Fruit fly (Drosophila melanogaster) whole organism, embryonic: ENCODE measurements around the gene Sar1.

Experiments
- Atf3 ChIP-seq: fragments of 200-800 bp; sonication (Bioruptor generic); optimal IDR thresholded peaks from 3 replicates; lab custom pipeline; 2016; ENCODE audit warnings: missing biosample characterization, missing genetic modification characterization
- CG11456 ChIP-seq: fragments of 200-800 bp; sonication (Bioruptor generic); IDR thresholded peaks from 3 replicates; pipeline ENCODE4 v1.3.6; 2022; ENCODE audit warnings: missing biosample characterization, missing genetic modification characterization
- CG11695 ChIP-seq: fragments of 200-800 bp; sonication (Bioruptor generic); IDR thresholded peaks from 3 replicates; pipeline ENCODE4 v1.3.6; 2022; ENCODE audit warnings: missing biosample characterization, missing genetic modification characterization
- CG11696 ChIP-seq: fragments of 200-800 bp; sonication (Bioruptor generic); IDR thresholded peaks from 2 replicates; pipeline ENCODE4 v1.3.6; 2022; ENCODE audit warnings: missing biosample characterization, missing genetic modification characterization
- CG12155 ChIP-seq: fragments of 200-800 bp; sonication (Bioruptor generic); optimal IDR thresholded peaks from 3 replicates; lab custom pipeline; 2016; ENCODE audit warnings: missing biosample characterization, missing genetic modification characterization
- CG12236 ChIP-seq: fragments of 200-800 bp; sonication (Bioruptor generic); optimal IDR thresholded peaks from 2 replicates; lab custom pipeline; 2016; ENCODE audit warnings: missing biosample characterization, missing genetic modification characterization
- CG14014 ChIP-seq: fragments of 200-800 bp; sonication (Bioruptor generic); IDR thresholded peaks from 2 replicates; pipeline ENCODE4 v1.3.6; 2022; ENCODE audit warnings: missing biosample characterization, missing genetic modification characterization
- CG16779 ChIP-seq: fragments of 200-800 bp; sonication (Bioruptor generic); IDR thresholded peaks from 2 replicates; pipeline ENCODE4 v1.3.6; 2022; ENCODE audit warnings: missing biosample characterization, missing genetic modification characterization
- CG17361 ChIP-seq: fragments of 200-800 bp; sonication (Bioruptor generic); IDR thresholded peaks from 3 replicates; pipeline ENCODE4 v1.3.6; 2022; ENCODE audit warnings: missing biosample characterization, missing genetic modification characterization
- CG18619 ChIP-seq: fragments of 200-800 bp; sonication (Bioruptor generic); optimal IDR thresholded peaks from 3 replicates; lab custom pipeline; 2017; ENCODE audit warnings: missing biosample characterization, mild to moderate bottlenecking, missing genetic modification characterization
- CG2116 ChIP-seq: fragments of 200-800 bp; sonication (Bioruptor generic); optimal IDR thresholded peaks from 3 replicates; lab custom pipeline; 2018; ENCODE audit warnings: missing biosample characterization, mild to moderate bottlenecking, missing genetic modification characterization
- CG31365 ChIP-seq: fragments of 200-800 bp; sonication (Bioruptor generic); optimal IDR thresholded peaks from 2 replicates; lab custom pipeline; 2018; ENCODE audit warnings: missing biosample characterization, mild to moderate bottlenecking, missing genetic modification characterization
- CG32767 ChIP-seq: fragments of 200-800 bp; sonication (Bioruptor generic); IDR thresholded peaks from 2 replicates; pipeline ENCODE4 v1.3.6; 2022; ENCODE audit warnings: missing biosample characterization, missing genetic modification characterization
- CG32772 ChIP-seq: fragments of 200-800 bp; sonication (Bioruptor generic); IDR thresholded peaks from 2 replicates; pipeline ENCODE4 v1.3.6; 2022; ENCODE audit warnings: missing biosample characterization, missing genetic modification characterization
- CG3407 ChIP-seq: fragments of 200-800 bp; sonication (Bioruptor generic); optimal IDR thresholded peaks from 2 replicates; lab custom pipeline; 2018; ENCODE audit warnings: missing biosample characterization, mild to moderate bottlenecking, missing genetic modification characterization
- CG6765 ChIP-seq: fragments of 200-800 bp; sonication (Bioruptor generic); optimal IDR thresholded peaks from 3 replicates; lab custom pipeline; 2017; ENCODE audit warnings: missing biosample characterization, mild to moderate bottlenecking, missing genetic modification characterization
- CG6791 ChIP-seq: fragments of 200-800 bp; sonication (Bioruptor generic); IDR thresholded peaks from 3 replicates; pipeline ENCODE4 v1.3.6; 2022; ENCODE audit warnings: missing biosample characterization, missing genetic modification characterization; ENCODE audit not compliant: partially characterized antibody
- CG6813 ChIP-seq: fragments of 200-800 bp; sonication (Bioruptor generic); optimal IDR thresholded peaks from 2 replicates; lab custom pipeline; 2017; ENCODE audit warnings: missing biosample characterization, missing genetic modification characterization, mild to moderate bottlenecking, moderate library complexity, missing genetic modification reagents
- CG7745 ChIP-seq: fragments of 200-800 bp; sonication (Bioruptor generic); optimal IDR thresholded peaks from 2 replicates; lab custom pipeline; 2018; ENCODE audit warnings: missing biosample characterization, mild to moderate bottlenecking, missing genetic modification characterization, moderate library complexity
- CG8388 ChIP-seq: fragments of 200-800 bp; sonication (Bioruptor generic); optimal IDR thresholded peaks from 2 replicates; lab custom pipeline; 2019; ENCODE audit warnings: missing biosample characterization, mild to moderate bottlenecking, missing genetic modification characterization, moderate library complexity
- CG9727 ChIP-seq: fragments of 200-800 bp; sonication (Bioruptor generic); optimal IDR thresholded peaks from 3 replicates; lab custom pipeline; 2017; ENCODE audit warnings: missing biosample characterization, mild to moderate bottlenecking, missing genetic modification characterization
- CHES-1-like ChIP-seq: fragments of 200-800 bp; sonication (Bioruptor generic); optimal IDR thresholded peaks from 2 replicates; lab custom pipeline; 2016; ENCODE audit warnings: missing biosample characterization, missing genetic modification characterization
- CkIIα-i1 ChIP-seq: fragments of 200-800 bp; sonication (Bioruptor generic); IDR thresholded peaks from 2 replicates; pipeline ENCODE4 v1.3.6; 2022; ENCODE audit warnings: missing biosample characterization, missing genetic modification characterization
- Fer1 ChIP-seq: fragments of 200-800 bp; sonication (Bioruptor generic); optimal IDR thresholded peaks from 2 replicates; lab custom pipeline; 2017; ENCODE audit warnings: missing biosample characterization, mild to moderate bottlenecking, missing genetic modification characterization
- Hmx ChIP-seq: fragments of 200-800 bp; sonication (Bioruptor generic); optimal IDR thresholded peaks from 2 replicates; lab custom pipeline; 2016; ENCODE audit warnings: missing biosample characterization, missing genetic modification characterization
- Jarid2 ChIP-seq: fragments of 200-800 bp; sonication (Bioruptor generic); optimal IDR thresholded peaks from 3 replicates; lab custom pipeline; 2017; ENCODE audit warnings: mild to moderate bottlenecking, missing biosample characterization, missing genetic modification reagents, missing genetic modification characterization
- Kr ChIP-seq: fragments of 200-800 bp; sonication (Bioruptor generic); optimal IDR thresholded peaks from 2 replicates; lab custom pipeline; 2017; ENCODE audit warnings: missing biosample characterization, mild to moderate bottlenecking, missing genetic modification characterization
- MBD-R2 ChIP-seq: fragments of 200-800 bp; sonication (Bioruptor generic); IDR thresholded peaks from 2 replicates; pipeline ENCODE4 v1.3.6; 2022; ENCODE audit warnings: missing biosample characterization, missing genetic modification characterization
- Rfx ChIP-seq: fragments of 200-800 bp; sonication (Bioruptor generic); IDR thresholded peaks from 2 replicates; pipeline ENCODE4 v1.3.6; 2022; ENCODE audit warnings: missing biosample characterization, missing genetic modification characterization
- Sry-β ChIP-seq: fragments of 200-800 bp; sonication (Bioruptor generic); optimal IDR thresholded peaks from 2 replicates; lab custom pipeline; 2018; ENCODE audit warnings: missing biosample characterization, mild to moderate bottlenecking, missing genetic modification characterization, moderate library complexity
- bsh ChIP-seq, 2 experiments: fragments of 200-800 bp; sonication (Bioruptor generic); optimal IDR thresholded peaks; 2 replicates each; lab custom pipeline; 2017 to 2018; ENCODE audit warnings: mild to moderate bottlenecking in 2 of 2, missing biosample characterization in 2 of 2, missing genetic modification characterization in 2 of 2, moderate library complexity in 1 of 2
- cato ChIP-seq: fragments of 200-800 bp; sonication (Bioruptor generic); optimal IDR thresholded peaks from 2 replicates; lab custom pipeline; 2016; ENCODE audit warnings: missing biosample characterization, missing genetic modification characterization, borderline replicate concordance
- cg ChIP-seq: fragments of 200-800 bp; sonication (Bioruptor generic); optimal IDR thresholded peaks from 3 replicates; lab custom pipeline; 2019; ENCODE audit warnings: missing biosample characterization, mild to moderate bottlenecking, missing genetic modification characterization, moderate library complexity
- dan ChIP-seq: fragments of 200-800 bp; sonication (Bioruptor generic); IDR thresholded peaks from 2 replicates; pipeline ENCODE4 v1.3.6; 2022; ENCODE audit warnings: missing biosample characterization, missing genetic modification characterization
- esg ChIP-seq: fragments of 200-800 bp; sonication (Bioruptor generic); conservative IDR thresholded peaks from 2 replicates; pipeline ENCODE4 v1.3.6; 2022; ENCODE audit warnings: missing biosample characterization, missing genetic modification characterization
- fd102C ChIP-seq: fragments of 200-800 bp; sonication (Bioruptor generic); optimal IDR thresholded peaks from 2 replicates; lab custom pipeline; 2018; ENCODE audit warnings: missing biosample characterization, mild to moderate bottlenecking, missing genetic modification characterization, moderate library complexity
- kay ChIP-seq: fragments of 200-800 bp; sonication (Bioruptor generic); optimal IDR thresholded peaks from 2 replicates; lab custom pipeline; 2016; ENCODE audit warnings: missing biosample characterization, missing genetic modification characterization
- ken ChIP-seq: fragments of 200-800 bp; sonication (Bioruptor generic); IDR thresholded peaks from 3 replicates; pipeline ENCODE4 v1.3.6; 2022; ENCODE audit warnings: missing biosample characterization, missing genetic modification characterization
- lbe ChIP-seq: fragments of 200-800 bp; sonication (Bioruptor generic); optimal IDR thresholded peaks from 2 replicates; lab custom pipeline; 2016; ENCODE audit warnings: missing biosample characterization, mild to moderate bottlenecking, missing genetic modification characterization
- otp ChIP-seq: fragments of 200-800 bp; sonication (Bioruptor generic); IDR thresholded peaks from 3 replicates; pipeline ENCODE4, ENCODE4 v1.3.6; 2022; ENCODE audit warnings: missing biosample characterization, missing genetic modification characterization
- run ChIP-seq: fragments of 200-800 bp; sonication (Bioruptor generic); optimal IDR thresholded peaks from 3 replicates; lab custom pipeline; 2018; ENCODE audit warnings: missing biosample characterization, mild to moderate bottlenecking, missing genetic modification characterization
- sd ChIP-seq: fragments of 200-800 bp; sonication (Bioruptor generic); optimal IDR thresholded peaks from 3 replicates; lab custom pipeline; 2018; ENCODE audit warnings: missing biosample characterization, mild to moderate bottlenecking, missing genetic modification characterization, moderate library complexity
- shn ChIP-seq: fragments of 200-800 bp; sonication (Bioruptor generic); optimal IDR thresholded peaks from 3 replicates; lab custom pipeline; 2016; ENCODE audit warnings: missing biosample characterization, missing genetic modification characterization
- sob ChIP-seq: fragments of 200-800 bp; sonication (Bioruptor generic); IDR thresholded peaks from 2 replicates; pipeline ENCODE4 v1.3.6; 2022; ENCODE audit warnings: missing biosample characterization, missing genetic modification characterization
- tin ChIP-seq: fragments of 200-800 bp; sonication (Bioruptor generic); optimal IDR thresholded peaks from 3 replicates; lab custom pipeline; 2016; ENCODE audit warnings: missing biosample characterization, missing genetic modification characterization
- ttk ChIP-seq: fragments of 200-800 bp; sonication (Bioruptor generic); IDR thresholded peaks from 2 replicates; pipeline ENCODE4 v2.1.2; 2022; ENCODE audit warnings: missing biosample characterization, missing genetic modification characterization
- tup ChIP-seq: fragments of 200-800 bp; sonication (Bioruptor generic); optimal IDR thresholded peaks from 2 replicates; lab custom pipeline; 2016; ENCODE audit warnings: missing biosample characterization, mild to moderate bottlenecking, missing genetic modification characterization, moderate library complexity
- unc-4 ChIP-seq: fragments of 200-800 bp; sonication (Bioruptor generic); IDR thresholded peaks from 2 replicates; pipeline ENCODE4 v1.3.6; 2022; ENCODE audit warnings: missing biosample characterization, missing genetic modification characterization; ENCODE audit not compliant: partially characterized antibody
- vnd ChIP-seq: fragments of 200-800 bp; sonication (Bioruptor generic); IDR thresholded peaks from 3 replicates; pipeline ENCODE4 v1.3.6; 2022; ENCODE audit warnings: missing biosample characterization, missing genetic modification characterization; ENCODE audit not compliant: partially characterized antibody
- wor ChIP-seq: fragments of 200-800 bp; sonication (Bioruptor generic); IDR thresholded peaks from 2 replicates; pipeline ENCODE4 v1.3.6; 2022; ENCODE audit warnings: missing biosample characterization, missing genetic modification characterization
- zf30C ChIP-seq: fragments of 200-800 bp; sonication (Bioruptor generic); optimal IDR thresholded peaks from 3 replicates; lab custom pipeline; 2018; ENCODE audit warnings: missing biosample characterization, mild to moderate bottlenecking, missing genetic modification characterization

Gene Sar1

dm6 chr3R:22368777-22369214, 12.3 kb downstream of the Sar1 start (continued):
- TF ChIP-seq otp (GFP tag; lab: Robert Waterston, UW) (peak; percentile 69; the same call in 2 of the 3 replicates), CG17361 (GFP tag; lab: Robert Waterston, UW) (peak; percentile 61), CG6813 (GFP tag; lab: Kevin White, UChicago) (peak; percentile 6), CG32772 (GFP tag; lab: Robert Waterston, UW) (peak; percentile 58), vnd (GFP tag; lab: Robert Waterston, UW) (no peak), tin (GFP tag; lab: Kevin White, UChicago) (peak; percentile 46), CG32767 (GFP tag; lab: Robert Waterston, UW) (peak; percentile 60), Atf3 (GFP tag; lab: Kevin White, UChicago) (no peak), ken (GFP tag; lab: Robert Waterston, UW) (peak; percentile 76), CG12155 (peak; percentile 44), CG9727 (GFP tag; lab: Kevin White, UChicago) (peak; percentile 74), dan (GFP tag; lab: Robert Waterston, UW) (no peak), CG14014 (GFP tag; lab: Robert Waterston, UW) (peak; percentile 81), CG7745 (tag; lab: Kevin White, UChicago) (no peak), CG2116 (GFP tag; lab: Kevin White, UChicago) (peak; percentile 14), tup (GFP tag; lab: Kevin White, UChicago) (no peak), Fer1 (GFP tag; lab: Kevin White, UChicago) (peak; percentile 74), run (peak; percentile 8), CkIIα-i1 (GFP tag; lab: Robert Waterston, UW) (no peak), CG3407 (GFP tag; lab: Kevin White, UChicago) (peak; percentile 39), sob (GFP tag; lab: Robert Waterston, UW) (peak; percentile 60), CG11696 (no peak), shn (GFP tag; lab: Kevin White, UChicago) (no peak), fd102C (GFP tag; lab: Kevin White, UChicago) (no peak), MBD-R2 (peak; percentile 38; the same call in 1 of the 2 replicates), Hmx (GFP tag; lab: Kevin White, UChicago) (peak; percentile 39), kay (peak; percentile 60), bsh (GFP tag; optimal IDR thresholded peaks at IDR 0.05; lab: Kevin White, UChicago) (peak in 1 of 2 experiments; percentile 38), ttk (GFP tag; lab: Robert Waterston, UW) (peak; percentile 55), CG8388 (no peak), unc-4 (GFP tag; lab: Robert Waterston, UW) (no peak), CG16779 (GFP tag; lab: Robert Waterston, UW) (0 out of 2 replicates have a peak, but pooled peaks have one; percentile 10), wor (GFP tag; lab: Robert Waterston, UW) (peak; percentile 51), zf30C (GFP tag; lab: Kevin White, UChicago) (no peak), CG18619 (GFP tag; lab: Kevin White, UChicago) (peak; percentile 69), cg (no peak), CG12236 (GFP tag; lab: Kevin White, UChicago) (no peak), Jarid2 (peak; percentile 37), CG31365 (no peak), CG6791 (0 out of 3 replicates have a peak, but pooled peaks have one; percentile 4), Sry-β (no peak), CG6765 (no peak), cato (no peak), esg (GFP tag; lab: Robert Waterston, UW) (peak; percentile 73), CG11695 (GFP tag; lab: Robert Waterston, UW) (peak; percentile 61; the same call in 2 of the 3 replicates), Kr (no peak), lbe (GFP tag; lab: Kevin White, UChicago) (peak; percentile 25), CG11456 (GFP tag; lab: Robert Waterston, UW) (peak; percentile 75; the same call in 2 of the 3 replicates), Rfx (GFP tag; lab: Robert Waterston, UW) (peak; percentile 78), sd (tag; lab: Kevin White, UChicago) (no peak), CHES-1-like (GFP tag; lab: Kevin White, UChicago) (no peak)
